Worm (Caenorhabditis elegans): Measurements from ENCODE around the gene K09A11.1.

DNA sequence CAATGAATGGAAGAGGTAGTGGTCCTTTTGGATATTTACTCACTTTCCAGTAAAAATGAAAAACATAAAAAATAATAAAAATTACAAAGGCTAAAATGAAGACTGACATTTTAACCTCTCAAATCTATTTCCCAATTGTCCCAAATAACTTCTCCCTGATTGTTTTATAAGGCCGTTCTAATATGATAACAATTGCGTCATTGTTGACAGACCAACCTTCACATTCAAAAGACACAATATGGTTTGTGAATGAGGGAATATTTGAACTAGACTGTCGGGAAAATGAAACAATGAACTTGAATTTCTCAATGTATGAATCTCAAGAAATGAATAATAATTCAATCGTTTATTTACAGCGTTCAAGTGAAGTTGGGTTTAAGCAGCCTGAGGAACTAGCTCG, 4.9 kb downstream of the K09A11.1 start, which contains the start of gene cyp-14A1:
- TF ChIP-seq lag-1 (GFP tag; IDR thresholded peaks at IDR 0.05) (no peak), ekl-4 (GFP tag; IDR thresholded peaks at IDR 0.05) (no peak), attf-5 (GFP tag; optimal IDR thresholded peaks at IDR 0.05) (no peak), atf-7 (tag; optimal IDR thresholded peaks at IDR 0.05) (no peak), nfya-1 (tag; optimal IDR thresholded peaks at IDR 0.05; ENCODE audit: borderline replicate concordance, insufficient read depth) (no peak), let-526 (GFP tag; IDR thresholded peaks at IDR 0.05) (no peak), Y67H2A.10 (GFP tag; conservative IDR thresholded peaks at IDR 0.05) (no peak), hlh-26 (GFP tag; conservative IDR thresholded peaks at IDR 0.05) (no peak), hmg-20 (GFP tag; IDR thresholded peaks at IDR 0.05) (no peak), snpc-4 (GFP tag; optimal IDR thresholded peaks at IDR 0.05) (no peak), snpc-4 (tag; optimal IDR thresholded peaks at IDR 0.05) (no peak), F10E7.11 (tag; optimal IDR thresholded peaks at IDR 0.05) (no peak), lin-40 (tag; optimal IDR thresholded peaks at IDR 0.05) (no peak), lsl-1 (GFP tag; optimal IDR thresholded peaks at IDR 0.05) (no peak), unc-62 (GFP tag; optimal IDR thresholded peaks at IDR 0.05) (no peak)

All from whole organism, young adult.